Worm (Caenorhabditis elegans): Measurements from ENCODE around the gene lars-1.

The lars-1 gene

DNA sequence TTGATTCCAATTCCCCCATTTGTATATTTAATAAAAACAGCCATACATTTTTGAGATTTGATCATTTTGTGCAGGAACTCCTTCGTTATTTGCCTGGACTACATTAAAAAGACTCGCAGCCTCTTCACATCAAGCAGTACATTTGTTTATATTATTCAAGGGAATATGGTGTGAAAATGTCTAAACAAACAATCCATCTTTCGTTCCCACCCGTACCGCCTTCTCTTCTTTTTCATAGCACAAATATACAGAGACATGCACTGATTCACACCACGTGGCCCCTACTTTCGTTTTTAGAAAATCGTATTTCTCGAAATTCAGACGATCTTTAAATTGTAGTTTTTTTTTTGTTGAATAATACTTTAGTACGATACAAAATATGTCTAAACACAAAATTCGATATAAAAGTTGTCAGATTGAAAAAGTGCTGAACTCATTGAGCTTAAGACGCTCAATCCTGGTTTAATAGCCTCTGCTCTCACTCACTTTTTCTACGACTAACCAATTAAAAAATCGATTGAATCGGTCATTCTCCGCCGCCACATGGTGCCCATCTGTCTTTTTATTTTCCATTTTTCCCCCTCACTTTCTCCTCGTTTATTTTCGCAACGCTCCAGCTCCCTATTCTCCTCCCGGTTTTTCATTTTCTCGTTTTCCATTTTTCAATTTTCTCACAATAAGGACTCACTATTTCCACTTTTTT lies 8.9 kb upstream of the lars-1 start (continued):
- TF ChIP-seq lsy-27 (tag; optimal IDR thresholded peaks at IDR 0.05; ENCODE audit: borderline replicate concordance, insufficient read depth) (no peak), B0019.2 (GFP tag; conservative IDR thresholded peaks at IDR 0.05) (no peak), unc-130 (GFP tag; optimal IDR thresholded peaks at IDR 0.05) (no peak), ccch-3 (GFP tag; optimal IDR thresholded peaks at IDR 0.05) (no peak), nfya-2 (GFP tag; IDR thresholded peaks at IDR 0.05) (no peak), fkh-3 (tag; optimal IDR thresholded peaks at IDR 0.05) (peak; percentile 80), unc-62 (GFP tag; optimal IDR thresholded peaks at IDR 0.05) (no peak), nfyb-1 (GFP tag; IDR thresholded peaks at IDR 0.05) (peak; percentile 91), dpff-1 (tag; optimal IDR thresholded peaks at IDR 0.05) (peak; percentile 96), Y95B8A.8 (GFP tag; IDR thresholded peaks at IDR 0.05) (no peak), bed-2 (GFP tag; IDR thresholded peaks at IDR 0.05) (no peak), nfya-1 (tag; optimal IDR thresholded peaks at IDR 0.05; ENCODE audit: borderline replicate concordance, insufficient read depth) (no peak), ets-4 (GFP tag; optimal IDR thresholded peaks at IDR 0.05) (peak; percentile 11), ztf-26 (tag; optimal IDR thresholded peaks at IDR 0.05) (peak; percentile 56), F39B2.1 (GFP tag; IDR thresholded peaks at IDR 0.05) (no peak), sea-2 (GFP tag; IDR thresholded peaks at IDR 0.05) (no peak), F33H1.4 (GFP tag; IDR thresholded peaks at IDR 0.05) (0 out of 2 replicates have a peak, but pooled peaks have one; percentile 11), athp-1 (tag; optimal IDR thresholded peaks at IDR 0.05) (peak; percentile 68), rcor-1 (GFP tag; IDR thresholded peaks at IDR 0.05) (no peak), aptf-2 (GFP tag; conservative IDR thresholded peaks at IDR 0.05) (no peak), hmg-1.2 (GFP tag; IDR thresholded peaks at IDR 0.05) (peak; percentile 36; the same call in 1 of the 2 replicates), rec-8 (tag; optimal IDR thresholded peaks at IDR 0.05) (peak in 1 of 2 experiments; percentile 29), ZK185.1 (tag; optimal IDR thresholded peaks at IDR 0.05; ENCODE audit: poor library complexity, severe bottlenecking) (peak; percentile 72), nhr-179 (tag; optimal IDR thresholded peaks at IDR 0.05) (no peak), Y53G8AR.9 (GFP tag; conservative IDR thresholded peaks at IDR 0.05) (peak; percentile 94), atf-7 (tag; optimal IDR thresholded peaks at IDR 0.05) (peak; percentile 84), bed-1 (GFP tag; IDR thresholded peaks at IDR 0.05) (no peak), aptf-3 (GFP tag; IDR thresholded peaks at IDR 0.05) (no peak), C06A6.2 (GFP tag; conservative IDR thresholded peaks at IDR 0.05) (peak; percentile 58; the same call in 1 of the 2 replicates), lin-54 (GFP tag; optimal IDR thresholded peaks at IDR 0.05) (peak; percentile 54), tlf-1 (GFP tag; optimal IDR thresholded peaks at IDR 0.05) (peak; percentile 77), F57C9.4 (tag; optimal IDR thresholded peaks at IDR 0.05) (peak; percentile 62), tbx-9 (tag; optimal IDR thresholded peaks at IDR 0.05; ENCODE audit: borderline replicate concordance) (no peak), die-1 (tag; optimal IDR thresholded peaks at IDR 0.05) (no peak), lin-26 (GFP tag; IDR thresholded peaks at IDR 0.05) (peak; percentile 41; the same call in 1 of the 2 replicates), gei-17 (GFP tag; optimal IDR thresholded peaks at IDR 0.05) (peak; percentile 73), nhr-90 (tag; optimal IDR thresholded peaks at IDR 0.05) (peak; percentile 59), hmg-20 (GFP tag; IDR thresholded peaks at IDR 0.05) (peak; percentile 81), ceh-91 (GFP tag; IDR thresholded peaks at IDR 0.05) (no peak), Y79H2A.3 (GFP tag; conservative IDR thresholded peaks at IDR 0.05) (no peak), akir-1 (GFP tag; optimal IDR thresholded peaks at IDR 0.05) (no peak), F57A8.1 (GFP tag; optimal IDR thresholded peaks at IDR 0.05) (no peak), ekl-4 (GFP tag; IDR thresholded peaks at IDR 0.05) (peak; percentile 83), hrde-1 (tag; optimal IDR thresholded peaks at IDR 0.05; ENCODE audit: borderline replicate concordance) (no peak), ceh-100 (GFP tag; IDR thresholded peaks at IDR 0.05) (no peak; the same call in 1 of the 2 replicates), D2030.7 (GFP tag; IDR thresholded peaks at IDR 0.05) (0 out of 2 replicates have a peak, but pooled peaks have one; percentile 24), ztf-18 (tag; optimal IDR thresholded peaks at IDR 0.05) (no peak)
